Worm (Caenorhabditis elegans) whole organism, early embryonic: ENCODE measurements around the gene K03A11.1.

ENCODE experiments used
- B0310.2 ChIP-seq: sonication (generic microtip); optimal IDR thresholded peaks from 2 replicates; lab custom pipeline; 2016; ENCODE audit warnings: mild to moderate bottlenecking, missing genetic modification characterization, missing compliant biosample characterization
- ama-1 ChIP-seq: fragments of 150-350 bp; optimal IDR thresholded peaks from 2 replicates; lab custom pipeline; 2014
- ets-7 ChIP-seq: sonication (generic microtip); optimal IDR thresholded peaks from 2 replicates; lab custom pipeline; 2016; ENCODE audit warnings: missing genotype, missing genetic modification characterization, missing compliant biosample characterization
- sea-1 ChIP-seq: fragments of 200-800 bp; sonication (Bioruptor generic); conservative IDR thresholded peaks from 2 replicates; pipeline ENCODE4 v1.3.6; 2022; ENCODE audit warnings: missing genetic modification characterization, missing compliant biosample characterization
- tbx-11 ChIP-seq: fragments of 200-800 bp; sonication (Bioruptor generic); IDR thresholded peaks from 2 replicates; pipeline ENCODE4 v1.3.6; 2022; ENCODE audit warnings: missing genetic modification characterization, missing compliant biosample characterization

DNA sequence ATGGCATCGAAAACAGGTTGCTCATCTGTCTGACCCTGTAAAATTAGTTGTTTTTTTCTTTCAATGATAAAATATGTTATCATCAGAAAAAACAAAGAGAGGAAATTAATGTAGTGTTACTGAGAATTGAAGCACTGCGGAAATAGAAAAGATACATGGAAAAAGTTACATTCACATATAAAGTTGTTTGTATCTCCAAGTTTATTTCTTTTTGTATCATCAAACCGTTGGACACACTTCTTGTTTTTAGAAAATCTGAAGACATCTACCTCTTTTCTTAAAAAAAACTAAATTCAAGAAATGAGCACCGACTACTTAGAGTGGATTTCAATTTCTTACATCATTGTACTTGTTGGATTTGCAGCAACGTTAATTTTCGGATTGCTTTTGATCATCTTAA lies 30.8 kb downstream of the K03A11.1 start, which contains the start of gene str-10:
- TF ChIP-seq ama-1 (no peak), tbx-11 (GFP tag; lab: Robert Waterston, UW) (no peak), sea-1 (no peak), B0310.2 (tag; lab: Kevin White, UChicago) (no peak), ets-7 (tag; lab: Kevin White, UChicago) (no peak)
